Worm (Caenorhabditis elegans) whole organism, mixed stage, embryonic: ENCODE data around the gene unc-52.

Experiments
- M03D4.4 ChIP-seq: sonication (generic microtip); optimal IDR thresholded peaks from 2 replicates; lab custom pipeline; 2017; ENCODE audit warnings: mild to moderate bottlenecking, missing genetic modification characterization, missing compliant biosample characterization
- bed-3 ChIP-seq: fragments of 200-800 bp; sonication (Bioruptor generic); optimal IDR thresholded peaks from 3 replicates; lab custom pipeline; 2018; ENCODE audit warnings: mild to moderate bottlenecking, missing genetic modification characterization, moderate library complexity, missing compliant biosample characterization
- blmp-1 ChIP-seq: fragments of 150-350 bp; optimal IDR thresholded peaks from 2 replicates; lab custom pipeline; 2014; ENCODE audit warnings: missing biosample characterization, missing genetic modification characterization
- ceh-43 ChIP-seq: fragments of 200-800 bp; sonication (Bioruptor generic); optimal IDR thresholded peaks from 2 replicates; lab custom pipeline; 2018; ENCODE audit warnings: mild to moderate bottlenecking, missing genetic modification characterization, moderate library complexity, missing compliant biosample characterization
- ceh-83 ChIP-seq: fragments of 200-800 bp; sonication (Bioruptor generic); optimal IDR thresholded peaks from 2 replicates; lab custom pipeline; 2018; ENCODE audit warnings: mild to moderate bottlenecking, missing genetic modification characterization, missing compliant biosample characterization
- ces-1 ChIP-seq: fragments of 150-350 bp; optimal IDR thresholded peaks from 2 replicates; lab custom pipeline; 2014; ENCODE audit warnings: missing biosample characterization, missing genetic modification reagents, missing genetic modification characterization
- cnd-1 ChIP-seq: fragments of 200-800 bp; sonication (Bioruptor generic); optimal IDR thresholded peaks from 2 replicates; lab custom pipeline; 2018; ENCODE audit warnings: mild to moderate bottlenecking, missing genetic modification characterization, missing compliant biosample characterization
- drap-1 ChIP-seq: fragments of 200-800 bp; sonication (Bioruptor generic); optimal IDR thresholded peaks from 3 replicates; lab custom pipeline; 2018; ENCODE audit warnings: mild to moderate bottlenecking, missing genetic modification characterization, missing compliant biosample characterization
- elt-1 ChIP-seq: sonication (generic microtip); optimal IDR thresholded peaks from 2 replicates; lab custom pipeline; 2017; ENCODE audit warnings: missing genetic modification characterization, mild to moderate bottlenecking, missing compliant biosample characterization, antibody characterized with exemption, moderate library complexity, borderline replicate concordance; ENCODE audit not compliant: insufficient read depth
- elt-3 ChIP-seq: fragments of 150-350 bp; optimal IDR thresholded peaks from 2 replicates; lab custom pipeline; 2014; ENCODE audit warnings: missing biosample characterization, missing genetic modification characterization
- ham-2 ChIP-seq: fragments of 200-800 bp; sonication (Bioruptor generic); optimal IDR thresholded peaks from 2 replicates; lab custom pipeline; 2018; ENCODE audit warnings: mild to moderate bottlenecking, missing genetic modification characterization, missing compliant biosample characterization
- hlh-1 ChIP-seq: fragments of 150-350 bp; optimal IDR thresholded peaks from 2 replicates; lab custom pipeline; 2014; ENCODE audit warnings: missing biosample characterization, missing genetic modification reagents, missing genetic modification characterization
- lin-13 ChIP-seq: fragments of 150-350 bp; optimal IDR thresholded peaks from 2 replicates; lab custom pipeline; 2014; ENCODE audit warnings: missing biosample characterization, missing genetic modification characterization
- lin-32 ChIP-seq: fragments of 200-800 bp; sonication (Bioruptor generic); optimal IDR thresholded peaks from 2 replicates; lab custom pipeline; 2018; ENCODE audit warnings: mild to moderate bottlenecking, missing genetic modification characterization, missing compliant biosample characterization
- lsy-2 ChIP-seq: fragments of 150-350 bp; optimal IDR thresholded peaks from 2 replicates; lab custom pipeline; 2014; ENCODE audit warnings: missing biosample characterization, missing genetic modification characterization
- mab-5 ChIP-seq: fragments of 150-350 bp; optimal IDR thresholded peaks from 2 replicates; lab custom pipeline; 2014; ENCODE audit warnings: missing biosample characterization, missing genetic modification characterization
- nhr-12 ChIP-seq: fragments of 150-350 bp; optimal IDR thresholded peaks from 2 replicates; lab custom pipeline; 2014; ENCODE audit warnings: missing biosample characterization, missing genetic modification characterization
- nhr-237 ChIP-seq: fragments of 150-350 bp; optimal IDR thresholded peaks from 2 replicates; lab custom pipeline; 2014; ENCODE audit warnings: missing biosample characterization, missing genetic modification characterization
- nhr-28 ChIP-seq: fragments of 150-350 bp; optimal IDR thresholded peaks from 2 replicates; lab custom pipeline; 2014; ENCODE audit warnings: missing biosample characterization, missing genetic modification characterization
- nhr-76 ChIP-seq: sonication (generic microtip); optimal IDR thresholded peaks from 2 replicates; lab custom pipeline; 2017; ENCODE audit warnings: missing biosample characterization, missing genetic modification characterization
- sem-2 ChIP-seq: fragments of 200-800 bp; sonication (Bioruptor generic); optimal IDR thresholded peaks from 2 replicates; lab custom pipeline; 2018; ENCODE audit warnings: mild to moderate bottlenecking, missing genetic modification characterization, missing compliant biosample characterization
- snpc-4 ChIP-seq: fragments of 150-350 bp; optimal IDR thresholded peaks from 2 replicates; lab custom pipeline; 2014; ENCODE audit warnings: missing biosample characterization, missing genetic modification characterization
- sptf-1 ChIP-seq: sonication (generic microtip); optimal IDR thresholded peaks from 2 replicates; lab custom pipeline; 2017; ENCODE audit warnings: mild to moderate bottlenecking, missing genetic modification characterization, moderate library complexity, missing compliant biosample characterization
- tbx-8 ChIP-seq: fragments of 200-800 bp; sonication (Bioruptor generic); optimal IDR thresholded peaks from 2 replicates; lab custom pipeline; 2018; ENCODE audit warnings: mild to moderate bottlenecking, missing genetic modification characterization, moderate library complexity, missing compliant biosample characterization
- unc-120 ChIP-seq: sonication (generic microtip); optimal IDR thresholded peaks from 2 replicates; lab custom pipeline; 2017; ENCODE audit warnings: missing genetic modification characterization, missing compliant biosample characterization; ENCODE audit not compliant: poor library complexity, severe bottlenecking
- unc-39 ChIP-seq: fragments of 150-350 bp; optimal IDR thresholded peaks from 2 replicates; lab custom pipeline; 2014; ENCODE audit warnings: missing biosample characterization, missing genetic modification characterization
- zip-8 ChIP-seq: fragments of 150-350 bp; optimal IDR thresholded peaks from 2 replicates; lab custom pipeline; 2014; ENCODE audit warnings: missing biosample characterization, missing genetic modification characterization
- ztf-11 ChIP-seq: fragments of 150-350 bp; optimal IDR thresholded peaks from 2 replicates; lab custom pipeline; 2014; ENCODE audit warnings: missing biosample characterization, missing genetic modification characterization

Gene unc-52

DNA sequence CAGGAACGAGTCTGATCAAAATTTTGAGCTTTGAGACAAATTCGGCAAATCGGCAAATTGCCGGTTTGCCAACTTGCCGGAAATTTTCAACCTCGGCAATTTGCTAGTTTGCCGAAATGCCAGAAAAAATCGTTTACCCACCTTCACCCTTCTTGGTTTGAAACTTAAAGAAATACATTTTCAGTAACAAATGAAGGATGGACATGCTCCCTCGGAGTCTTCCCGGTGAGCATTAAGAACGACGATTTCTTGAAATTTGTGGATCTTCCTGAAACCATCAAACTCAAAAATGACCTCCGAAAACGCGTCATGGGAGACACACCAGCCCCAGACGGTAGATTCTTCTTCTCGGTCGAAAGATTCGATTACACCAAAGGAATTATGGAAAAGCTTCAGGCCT, 81.5 kb downstream of the unc-52 start:
- TF ChIP-seq nhr-12 (tag; lab: Kevin White, UChicago): no peak
- TF ChIP-seq ztf-11: no peak
- TF ChIP-seq tbx-8 (GFP tag; lab: Kevin White, UChicago): no peak
- no peak for TF ChIP-seq nhr-237 (tag; lab: Kevin White, UChicago)
- TF ChIP-seq bed-3 (GFP tag; lab: Kevin White, UChicago): no peak
- no peak for TF ChIP-seq cnd-1 (tag; lab: Kevin White, UChicago)
- TF ChIP-seq lin-32 (GFP tag; lab: Kevin White, UChicago): no peak
- TF ChIP-seq nhr-76 (tag; lab: Kevin White, UChicago): no peak
- TF ChIP-seq ces-1: no peak

DNA sequence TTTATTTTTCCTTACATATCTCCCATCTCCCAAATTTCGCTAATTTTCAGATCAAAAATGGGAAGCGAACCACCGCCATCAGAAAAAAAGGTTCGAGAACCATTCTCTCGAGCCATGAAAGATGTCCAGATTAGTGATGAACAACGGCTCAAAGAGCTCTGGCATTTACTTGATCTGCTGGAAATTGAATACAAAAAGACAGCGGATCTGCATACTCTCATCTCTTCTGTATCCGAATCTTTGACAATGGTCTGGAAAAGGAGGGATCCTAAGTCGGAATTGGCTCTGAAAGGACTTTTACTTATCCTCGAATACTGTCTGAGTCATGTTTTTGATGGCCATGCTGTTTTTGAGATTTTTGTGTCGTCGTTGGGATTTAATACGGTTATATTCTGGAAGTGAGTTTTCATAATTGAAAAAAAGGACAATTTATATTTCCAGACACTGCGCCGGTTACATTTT, 83.4 kb downstream of the unc-52 start, which contains the start of gene tps-2:
tps-2 (plus strand) TSS at position 51 of the 462 bp plus-strand sequence.
- TF ChIP-seq sem-2 (no peak), blmp-1 (no peak), lin-32 (GFP tag; lab: Kevin White, UChicago) (no peak), nhr-237 (tag; lab: Kevin White, UChicago) (no peak), unc-39 (tag; lab: Kevin White, UChicago) (no peak), drap-1 (GFP tag; lab: Kevin White, UChicago) (no peak), zip-8 (tag; lab: Kevin White, UChicago) (no peak), tbx-8 (GFP tag; lab: Kevin White, UChicago) (no peak)
- TF ChIP-seq, all 35 proteins: peak for 0

- TF ChIP-seq sptf-1 (no peak), blmp-1 (no peak), ham-2 (GFP tag; lab: Kevin White, UChicago) (no peak), lin-32 (GFP tag; lab: Kevin White, UChicago) (no peak), ztf-11 (no peak), ceh-83 (GFP tag; lab: Kevin White, UChicago) (no peak), lsy-2 (no peak), nhr-237 (tag; lab: Kevin White, UChicago) (no peak), unc-120 (tag; lab: Kevin White, UChicago) (no peak), nhr-28 (tag; lab: Kevin White, UChicago) (no peak), lin-13 (tag; lab: Kevin White, UChicago) (no peak), nhr-76 (tag; lab: Kevin White, UChicago) (no peak)
Measured at ce11 chrII:14599933-14600630, 84.2 kb downstream of the unc-52 start.

- TF ChIP-seq ceh-43 (no peak), mab-5 (tag; lab: Kevin White, UChicago) (no peak), bed-3 (GFP tag; lab: Kevin White, UChicago) (no peak), hlh-1 (tag; lab: Kevin White, UChicago) (no peak), elt-1 (no peak), ceh-83 (GFP tag; lab: Kevin White, UChicago) (no peak)
- TF ChIP-seq, all 35 proteins: peak for 0
Measured at ce11 chrII:14599284-14599862, 84.9 kb downstream of the unc-52 start.

ce11 chrII:14598367-14598766, 85.9 kb downstream of the unc-52 start:
- TF ChIP-seq elt-1: no peak
- TF ChIP-seq hlh-1 (tag; lab: Kevin White, UChicago): peak; percentile 21
- TF ChIP-seq ces-1: no peak
- no peak for TF ChIP-seq snpc-4 (tag; lab: Kevin White, UChicago)
- TF ChIP-seq tbx-8 (GFP tag; lab: Kevin White, UChicago): no peak
- TF ChIP-seq M03D4.4: no peak

- TF ChIP-seq drap-1 (GFP tag; lab: Kevin White, UChicago): no peak
- peak; percentile 32 for TF ChIP-seq elt-3
- no peak for TF ChIP-seq cnd-1 (tag; lab: Kevin White, UChicago)
- TF ChIP-seq sptf-1: no peak
Measured at ce11 chrII:14597788-14598187, 86.5 kb downstream of the unc-52 start.
